Worm (Caenorhabditis elegans): ENCODE results near the gene frpr-8.

ce11 chrX:8714845-8715244 is 17.2 kb downstream of the frpr-8 start:
- TF ChIP-seq him-1 (tag; optimal IDR thresholded peaks at IDR 0.05), result no peak
- no peak for TF ChIP-seq dao-5 (tag; optimal IDR thresholded peaks at IDR 0.05)
- TF ChIP-seq W03F9.2 (tag; optimal IDR thresholded peaks at IDR 0.05), result no peak
